Fruit fly (Drosophila melanogaster) S2 (cell line): ENCODE measurements around the gene yellow-k.

Experiments used
- CG8478 ChIP-seq: fragments of >200 bp; optimal IDR thresholded peaks from 2 replicates; lab custom pipeline; 2018
- CTCF ChIP-seq, 2 experiments: fragments of >200 bp; optimal IDR thresholded peaks; 2 replicates each; lab custom pipeline; 2018

dm6 chr3L:15529143-15529542, 8.7 kb downstream of the yellow-k start, which contains the start of gene obst-H:
- TF ChIP-seq CG8478 (lab: Kevin White, UChicago): no peak
- no peak for TF ChIP-seq CTCF (optimal IDR thresholded peaks at IDR 0.05; lab: Kevin White, UChicago)
